Fruit fly (Drosophila melanogaster): ENCODE measurements around the gene CG11417.

Gene CG11417

dm6 chrX:1398455-1399055 lies 44.7 kb downstream of the CG11417 start (continued):
- TF ChIP-seq CG11085 (GFP tag; IDR thresholded peaks at IDR 0.05) (0 out of 2 replicates have a peak, but pooled peaks have one; percentile 44), Gug (GFP tag; IDR thresholded peaks at IDR 0.05) (peak; percentile 76), CG11695 (GFP tag; IDR thresholded peaks at IDR 0.05) (0 out of 3 replicates have a peak, but pooled peaks have one; percentile 37), psq (GFP tag; optimal IDR thresholded peaks at IDR 0.05) (peak; percentile 7), D19A (tag; optimal IDR thresholded peaks at IDR 0.05) (peak; percentile 36), CG4282 (GFP tag; optimal IDR thresholded peaks at IDR 0.05) (no peak), twi (tag; optimal IDR thresholded peaks at IDR 0.05) (no peak), gfzf (GFP tag; optimal IDR thresholded peaks at IDR 0.05) (no peak), Elba2 (GFP tag; optimal IDR thresholded peaks at IDR 0.05) (no peak), Pdp1 (GFP tag; optimal IDR thresholded peaks at IDR 0.05) (peak; percentile 37 to 66), CG18619 (GFP tag; optimal IDR thresholded peaks at IDR 0.05) (peak; percentile 56), otp (GFP tag; IDR thresholded peaks at IDR 0.05) (peak; percentile 62; the same call in 2 of the 3 replicates), ERR (GFP tag; optimal IDR thresholded peaks at IDR 0.05) (no peak), lbe (GFP tag; optimal IDR thresholded peaks at IDR 0.05) (peak; percentile 53), Opbp (GFP tag; IDR thresholded peaks at IDR 0.05; ENCODE audit: partially characterized antibody) (no peak), ap (GFP tag; IDR thresholded peaks at IDR 0.05) (peak; percentile 31; the same call in 1 of the 2 replicates), Hr39 (optimal IDR thresholded peaks at IDR 0.05) (no peak), Gsc (GFP tag; IDR thresholded peaks at IDR 0.05) (peak; percentile 60; the same call in 1 of the 2 replicates), Dref (GFP tag; IDR thresholded peaks at IDR 0.05) (no peak), CG8089 (GFP tag; optimal IDR thresholded peaks at IDR 0.05) (peak; percentile 41), PHDP (tag; optimal IDR thresholded peaks at IDR 0.05) (peak; percentile 59), luna (GFP tag; optimal IDR thresholded peaks at IDR 0.05) (no peak), onecut (GFP tag; IDR thresholded peaks at IDR 0.05) (peak; percentile 45; the same call in 1 of the 2 replicates), her (GFP tag; optimal IDR thresholded peaks at IDR 0.05) (no peak), CG31441 (GFP tag; IDR thresholded peaks at IDR 0.05) (peak; percentile 35; the same call in 1 of the 2 replicates), Meics (GFP tag; optimal IDR thresholded peaks at IDR 0.05) (peak; percentile 67), prd (optimal IDR thresholded peaks at IDR 0.05) (no peak), prd (GFP tag; IDR thresholded peaks at IDR 0.05) (peak; percentile 83), jigr1 (GFP tag; IDR thresholded peaks at IDR 0.05) (peak; percentile 56; the same call in 2 of the 3 replicates), dimm (GFP tag; IDR thresholded peaks at IDR 0.05) (no peak), NC2α (GFP tag; optimal IDR thresholded peaks at IDR 0.05) (peak; percentile 3), CG7745 (tag; optimal IDR thresholded peaks at IDR 0.05) (no peak), CG4328 (GFP tag; optimal IDR thresholded peaks at IDR 0.05) (no peak), sug (tag; optimal IDR thresholded peaks at IDR 0.05) (no peak), Myb (GFP tag; optimal IDR thresholded peaks at IDR 0.05) (peak; percentile 26), CG9876 (GFP tag; optimal IDR thresholded peaks at IDR 0.05) (peak; percentile 19), CG30020 (tag; optimal IDR thresholded peaks at IDR 0.05) (no peak), CG14050 (GFP tag; IDR thresholded peaks at IDR 0.05) (peak; percentile 32; the same call in 1 of the 3 replicates), dan (GFP tag; IDR thresholded peaks at IDR 0.05) (peak; percentile 50; the same call in 1 of the 2 replicates), usp (GFP tag; optimal IDR thresholded peaks at IDR 0.05) (no peak), Blimp-1 (GFP tag; optimal IDR thresholded peaks at IDR 0.05) (no peak), chn (GFP tag; optimal IDR thresholded peaks at IDR 0.05) (peak; percentile 11), CG30431 (GFP tag; optimal IDR thresholded peaks at IDR 0.05) (peak; percentile 57), CG7556 (GFP tag; optimal IDR thresholded peaks at IDR 0.05) (peak; percentile 64), eve (GFP tag; optimal IDR thresholded peaks at IDR 0.05) (no peak), Hmr (GFP tag; optimal IDR thresholded peaks at IDR 0.05) (peak; percentile 71), CG6683 (GFP tag; optimal IDR thresholded peaks at IDR 0.05) (no peak), ewg (GFP tag; optimal IDR thresholded peaks at IDR 0.05) (peak; percentile 30), jumu (GFP tag; optimal IDR thresholded peaks at IDR 0.05) (peak; percentile 11), Atf-2 (GFP tag; optimal IDR thresholded peaks at IDR 0.05) (peak; percentile 40), Hmx (GFP tag; optimal IDR thresholded peaks at IDR 0.05) (no peak)
